Worm (Caenorhabditis elegans): ENCODE measurements around the gene F46B6.12.

F46B6.12 gene

ce11 chrV:9733920-9734454 is 41.6 kb downstream of the F46B6.12 start, which contains the start of gene cal-7 (continued):
- TF ChIP-seq daf-16 (GFP tag; optimal IDR thresholded peaks at IDR 0.05): no peak
- TF ChIP-seq daf-16 (tag; optimal IDR thresholded peaks at IDR 0.05): peak; percentile 2
- TF ChIP-seq unc-62 (GFP tag; optimal IDR thresholded peaks at IDR 0.05 in 1 of 2): no peak
- TF ChIP-seq unc-62 (tag; optimal IDR thresholded peaks at IDR 0.05): no peak
- 0 out of 2 replicates have a peak, but pooled peaks have one; percentile 42 for TF ChIP-seq saeg-2 (GFP tag; IDR thresholded peaks at IDR 0.05)
- peak; percentile 15 for TF ChIP-seq Y5F2A.4 (GFP tag; optimal IDR thresholded peaks at IDR 0.05)
- TF ChIP-seq ztf-11 (tag; optimal IDR thresholded peaks at IDR 0.05): no peak
- peak; percentile 48 for TF ChIP-seq nhr-102 (tag; optimal IDR thresholded peaks at IDR 0.05)

DNA sequence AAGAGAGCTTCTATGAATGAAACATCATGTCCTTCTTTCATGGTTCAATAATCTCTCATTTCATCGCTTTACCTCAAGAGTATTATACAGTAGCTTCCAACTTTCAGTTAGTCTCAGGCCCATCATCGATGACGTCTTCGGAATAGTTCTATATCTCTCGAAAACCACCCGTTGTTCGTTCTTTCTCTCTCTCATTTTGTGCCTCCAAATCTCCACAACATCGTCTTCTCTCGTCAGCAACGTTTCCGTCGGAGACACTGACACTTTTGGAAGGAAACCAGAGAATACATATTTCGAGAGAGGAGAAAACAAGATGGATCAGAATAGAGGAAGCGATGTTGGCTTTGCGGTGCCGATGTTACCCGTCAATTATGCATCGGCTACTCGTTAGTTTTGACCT is 43.8 kb downstream of the F46B6.12 start:
- TF ChIP-seq egl-43 (GFP tag; IDR thresholded peaks at IDR 0.05): peak; percentile 70
- no peak for TF ChIP-seq madf-9 (GFP tag; conservative IDR thresholded peaks at IDR 0.05)
- peak in 1 of 2 experiments; percentile 78 for TF ChIP-seq unc-62 (GFP tag; optimal IDR thresholded peaks at IDR 0.05 in 1 of 2)
- no peak for TF ChIP-seq unc-62 (tag; optimal IDR thresholded peaks at IDR 0.05)
- peak; percentile 33 to 35 for TF ChIP-seq lsy-2 (tag; optimal IDR thresholded peaks at IDR 0.05)
- TF ChIP-seq lin-39 (tag; optimal IDR thresholded peaks at IDR 0.05): no peak
- TF ChIP-seq sdz-12 (GFP tag; optimal IDR thresholded peaks at IDR 0.05): no peak
- TF ChIP-seq egl-27 (tag; optimal IDR thresholded peaks at IDR 0.05): no peak
- TF ChIP-seq unc-39 (tag; optimal IDR thresholded peaks at IDR 0.05): no peak
- no peak for TF ChIP-seq nhr-76 (tag; optimal IDR thresholded peaks at IDR 0.05)
- no peak for TF ChIP-seq lin-29 (GFP tag; IDR thresholded peaks at IDR 0.05)
- no peak for TF ChIP-seq rbr-2 (tag; optimal IDR thresholded peaks at IDR 0.05)
- TF ChIP-seq nhr-42 (GFP tag; IDR thresholded peaks at IDR 0.05): no peak
- peak; percentile 66; the same call in 1 of the 2 replicates for TF ChIP-seq vab-7 (GFP tag; IDR thresholded peaks at IDR 0.05)
- TF ChIP-seq ama-1 (optimal IDR thresholded peaks at IDR 0.05): peak; percentile 43
- peak; percentile 47 for TF ChIP-seq mes-2 (tag; optimal IDR thresholded peaks at IDR 0.05; ENCODE audit: poor library complexity, severe bottlenecking)
- no peak for TF ChIP-seq ceh-44 (GFP tag; IDR thresholded peaks at IDR 0.05)
- TF ChIP-seq mdt-29 (GFP tag; IDR thresholded peaks at IDR 0.05): peak; percentile 54
- peak; percentile 80 for TF ChIP-seq aha-1 (tag)
- TF ChIP-seq spr-1 (tag; optimal IDR thresholded peaks at IDR 0.05): no peak
- no peak; the same call in 1 of the 2 replicates for TF ChIP-seq lin-38 (GFP tag; IDR thresholded peaks at IDR 0.05)
- TF ChIP-seq Y5F2A.4 (GFP tag; optimal IDR thresholded peaks at IDR 0.05): peak; percentile 41
- 0 out of 2 replicates have a peak, but pooled peaks have one; percentile 17 for TF ChIP-seq saeg-2 (GFP tag; IDR thresholded peaks at IDR 0.05)
- TF ChIP-seq hlh-30 (tag; optimal IDR thresholded peaks at IDR 0.05; ENCODE audit: insufficient read depth): no peak
- TF ChIP-seq ztf-11 (tag; optimal IDR thresholded peaks at IDR 0.05): no peak
- TF ChIP-seq Y105C5A.15 (GFP tag; IDR thresholded peaks at IDR 0.05): 0 out of 2 replicates have a peak, but pooled peaks have one; percentile 3
- TF ChIP-seq dmd-8 (GFP tag; IDR thresholded peaks at IDR 0.05): peak; percentile 49; the same call in 1 of the 2 replicates
- TF ChIP-seq dpl-1 (GFP tag; optimal IDR thresholded peaks at IDR 0.05): no peak
- TF ChIP-seq lim-7 (GFP tag; IDR thresholded peaks at IDR 0.05): 0 out of 2 replicates have a peak, but pooled peaks have one; percentile 5
- TF ChIP-seq unc-130 (GFP tag; optimal IDR thresholded peaks at IDR 0.05): no peak

ce11 chrV:9730743-9731706 is 44.6 kb downstream of the F46B6.12 start:
- TF ChIP-seq pqm-1 (tag; optimal IDR thresholded peaks at IDR 0.05): peak; percentile 97
- TF ChIP-seq ceh-44 (GFP tag; IDR thresholded peaks at IDR 0.05): peak; percentile 84; the same call in 1 of the 2 replicates
- TF ChIP-seq php-3 (GFP tag; IDR thresholded peaks at IDR 0.05): peak; percentile 47; the same call in 1 of the 2 replicates
- no peak for TF ChIP-seq F26F4.8 (GFP tag; conservative IDR thresholded peaks at IDR 0.05)
- TF ChIP-seq dmd-8 (GFP tag; IDR thresholded peaks at IDR 0.05): peak; percentile 68; the same call in 1 of the 2 replicates
- TF ChIP-seq hlh-11 (tag; optimal IDR thresholded peaks at IDR 0.05): peak; percentile 100
- TF ChIP-seq duxl-1 (tag; optimal IDR thresholded peaks at IDR 0.05; ENCODE audit: poor library complexity): peak; percentile 17
- no peak for TF ChIP-seq tag-97 (GFP tag; IDR thresholded peaks at IDR 0.05)
- TF ChIP-seq T26A8.4 (GFP tag; IDR thresholded peaks at IDR 0.05): peak; percentile 86
- peak; percentile 65 for TF ChIP-seq F10B5.3 (tag; optimal IDR thresholded peaks at IDR 0.05)
- peak; percentile 73; the same call in 1 of the 2 replicates for TF ChIP-seq zfp-3 (GFP tag; conservative IDR thresholded peaks at IDR 0.05)
- TF ChIP-seq lin-1 (GFP tag; IDR thresholded peaks at IDR 0.05): peak; percentile 22; the same call in 1 of the 2 replicates
- no peak for TF ChIP-seq egl-27 (tag; optimal IDR thresholded peaks at IDR 0.05)
- TF ChIP-seq mep-1 (tag; optimal IDR thresholded peaks at IDR 0.05): peak; percentile 96
- TF ChIP-seq unc-39 (tag; optimal IDR thresholded peaks at IDR 0.05): no peak
- no peak for TF ChIP-seq ceh-62 (tag; optimal IDR thresholded peaks at IDR 0.05)
- TF ChIP-seq ztf-7 (tag; optimal IDR thresholded peaks at IDR 0.05): peak; percentile 42
